Worm (Caenorhabditis elegans): ENCODE measurements around the gene ccch-3.

ccch-3 gene

ce11 chrV:12659426-12659825, at the start of gene ccch-3 (continued):
- TF ChIP-seq vab-15 (tag; optimal IDR thresholded peaks at IDR 0.05) (peak; percentile 45), irx-1 (tag; optimal IDR thresholded peaks at IDR 0.05) (peak; percentile 43), elt-3 (tag; optimal IDR thresholded peaks at IDR 0.05) (peak in 3 of 6 experiments; percentile 7 to 71 (median 39)), snpc-4 (tag; optimal IDR thresholded peaks at IDR 0.05) (peak; percentile 74), nhr-90 (tag; optimal IDR thresholded peaks at IDR 0.05; ENCODE audit: poor library complexity) (peak; percentile 81), dsc-1 (tag; optimal IDR thresholded peaks at IDR 0.05) (peak; percentile 69), fos-1 (tag; optimal IDR thresholded peaks at IDR 0.05) (peak; percentile 6), swsn-7 (tag; optimal IDR thresholded peaks at IDR 0.05) (peak; percentile 78)

ce11 chrV:12708305-12708704, 48.8 kb upstream of the ccch-3 start, which contains the start of gene R11D1.2:
R11D1.2 (plus strand) TSS chrV:12708605.
- TF ChIP-seq ceh-63 (GFP tag; optimal IDR thresholded peaks at IDR 0.05): no peak
- TF ChIP-seq ceh-8 (GFP tag; optimal IDR thresholded peaks at IDR 0.05): peak; percentile 1
- TF ChIP-seq efl-1 (optimal IDR thresholded peaks at IDR 0.05): no peak
- peak in 1 of 2 experiments; percentile 77 for TF ChIP-seq efl-1 (GFP tag; optimal IDR thresholded peaks at IDR 0.05 in 1 of 2)

- TF ChIP-seq efl-1 (optimal IDR thresholded peaks at IDR 0.05): no peak
- peak in 1 of 2 experiments; percentile 65 for TF ChIP-seq efl-1 (GFP tag; optimal IDR thresholded peaks at IDR 0.05 in 1 of 2)
- no peak for TF ChIP-seq swsn-7 (tag; optimal IDR thresholded peaks at IDR 0.05)
Measured at ce11 chrV:12706511-12706910, 47.0 kb upstream of the ccch-3 start.

DNA sequence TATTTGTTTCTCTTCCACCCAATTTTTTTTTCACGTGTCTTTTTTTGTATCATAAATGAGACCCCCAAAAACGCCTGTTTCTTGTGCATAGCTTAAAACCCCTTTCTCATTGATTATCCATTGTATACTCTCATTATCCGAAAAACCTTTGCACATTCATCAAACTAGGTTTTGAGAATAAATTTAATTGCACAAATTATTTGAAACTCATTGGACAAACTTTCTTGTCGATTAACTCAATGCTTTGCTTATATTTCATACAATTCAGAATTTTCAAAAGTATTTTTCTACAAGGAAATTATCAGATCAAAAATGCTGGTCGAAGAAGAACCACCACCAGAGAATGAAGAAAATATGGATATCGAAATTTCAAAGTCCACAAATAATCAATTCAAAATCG, 44.6 kb upstream of the ccch-3 start, which contains the start of gene R11D1.1:
TSS of gene R11D1.1 (plus strand) at position 301 of the 400 bp plus-strand sequence.
- TF ChIP-seq nhr-28 (tag; optimal IDR thresholded peaks at IDR 0.05) (no peak), isw-1 (GFP tag; IDR thresholded peaks at IDR 0.05) (no peak), nhr-237 (tag; optimal IDR thresholded peaks at IDR 0.05) (no peak), pax-3 (tag; optimal IDR thresholded peaks at IDR 0.05) (no peak), C04F5.9 (tag; optimal IDR thresholded peaks at IDR 0.05) (no peak), efl-1 (optimal IDR thresholded peaks at IDR 0.05) (no peak), efl-1 (GFP tag; optimal IDR thresholded peaks at IDR 0.05 in 1 of 2) (no peak), dsc-1 (tag; optimal IDR thresholded peaks at IDR 0.05) (no peak), unc-62 (GFP tag; optimal IDR thresholded peaks at IDR 0.05) (no peak), elt-3 (tag; optimal IDR thresholded peaks at IDR 0.05) (no peak), egl-27 (tag; optimal IDR thresholded peaks at IDR 0.05) (no peak), nhr-19 (GFP tag; conservative IDR thresholded peaks at IDR 0.05) (no peak), mdl-1 (tag; optimal IDR thresholded peaks at IDR 0.05) (no peak), tbx-2 (tag; optimal IDR thresholded peaks at IDR 0.05) (no peak)

DNA sequence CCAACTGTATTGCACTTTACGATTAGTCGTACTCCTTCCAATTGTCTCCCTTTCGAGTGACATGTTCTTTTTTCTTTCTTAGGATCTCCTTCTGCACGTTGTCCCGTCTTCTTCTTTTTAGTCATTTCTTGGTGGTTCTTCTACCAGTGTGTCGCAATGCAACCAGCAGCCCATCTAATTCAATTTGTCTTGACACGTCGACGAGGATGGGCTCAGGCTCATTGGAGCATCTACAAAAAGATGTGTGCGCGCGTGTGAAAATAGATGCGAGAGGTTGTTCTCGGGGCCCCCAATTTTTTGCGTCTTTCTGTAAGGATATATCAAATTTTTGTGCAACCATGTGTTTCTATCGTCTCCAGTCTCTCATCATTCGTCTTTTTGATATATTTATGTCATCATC, 42.1 kb upstream of the ccch-3 start:
- no peak for TF ChIP-seq lin-15B (tag; optimal IDR thresholded peaks at IDR 0.05)
- no peak for TF ChIP-seq tlp-1 (tag; optimal IDR thresholded peaks at IDR 0.05)
- TF ChIP-seq irx-1 (tag; optimal IDR thresholded peaks at IDR 0.05): no peak
- TF ChIP-seq ceh-63 (GFP tag; optimal IDR thresholded peaks at IDR 0.05): no peak
- TF ChIP-seq hpl-2 (GFP tag; optimal IDR thresholded peaks at IDR 0.05): no peak
- no peak for TF ChIP-seq grh-1 (GFP tag; IDR thresholded peaks at IDR 0.05)
- TF ChIP-seq mab-9 (GFP tag; IDR thresholded peaks at IDR 0.05): no peak
- TF ChIP-seq unc-130 (tag; optimal IDR thresholded peaks at IDR 0.05): no peak
- TF ChIP-seq mep-1 (tag; optimal IDR thresholded peaks at IDR 0.05): no peak
- peak; percentile 73 for TF ChIP-seq lin-14 (GFP tag; optimal IDR thresholded peaks at IDR 0.05)
- no peak for TF ChIP-seq nhr-11 (tag; optimal IDR thresholded peaks at IDR 0.05)
- peak; percentile 42 for TF ChIP-seq ces-1 (GFP tag; optimal IDR thresholded peaks at IDR 0.05)

DNA sequence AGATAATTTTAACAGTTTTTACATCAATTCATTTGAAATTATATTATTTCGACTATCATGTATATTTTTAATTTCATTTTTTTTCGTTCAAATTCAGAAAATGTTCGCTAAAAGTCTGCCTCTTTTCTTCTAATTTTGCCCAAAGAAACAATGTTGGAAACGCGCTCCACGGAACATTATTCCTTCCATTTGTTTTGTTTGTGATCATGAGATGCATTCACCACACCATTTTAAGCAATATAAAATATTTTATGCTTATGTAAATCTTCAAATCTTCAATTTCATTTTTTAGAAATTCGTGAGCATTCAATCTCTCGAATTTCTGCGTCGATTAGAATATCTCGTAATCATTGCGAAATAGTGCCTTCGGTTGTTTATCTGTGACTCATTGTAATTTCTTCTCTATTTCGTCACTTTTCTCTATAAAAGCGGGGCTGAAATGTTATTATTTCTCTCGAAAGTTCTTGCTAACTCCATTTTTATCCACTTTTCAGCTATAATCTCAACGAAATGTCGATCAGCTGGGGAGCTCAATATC, 37.9 kb upstream of the ccch-3 start, which contains the start of gene istr-1:
TSS of gene istr-1 (plus strand) at position 495 of the 538 bp plus-strand sequence.
- no peak for TF ChIP-seq C34B4.2 (tag; optimal IDR thresholded peaks at IDR 0.05)
- peak; percentile 16 for TF ChIP-seq snpc-4 (tag; optimal IDR thresholded peaks at IDR 0.05)
- peak; percentile 49 for TF ChIP-seq fos-1 (tag; optimal IDR thresholded peaks at IDR 0.05)
- no peak for TF ChIP-seq ztf-4 (tag; optimal IDR thresholded peaks at IDR 0.05)
- peak; percentile 72 for TF ChIP-seq zip-4 (GFP tag; optimal IDR thresholded peaks at IDR 0.05)
- TF ChIP-seq lsy-2 (tag; optimal IDR thresholded peaks at IDR 0.05): peak in 1 of 2 experiments; percentile 33
- TF ChIP-seq dsc-1 (tag; optimal IDR thresholded peaks at IDR 0.05): peak; percentile 5
- TF ChIP-seq skn-1 (tag; optimal IDR thresholded peaks at IDR 0.05): peak; percentile 6
- TF ChIP-seq nhr-12 (tag; optimal IDR thresholded peaks at IDR 0.05): no peak
- TF ChIP-seq mep-1 (tag; optimal IDR thresholded peaks at IDR 0.05): peak; percentile 35
- TF ChIP-seq lin-15B (tag; optimal IDR thresholded peaks at IDR 0.05): peak; percentile 33
- peak; percentile 33 for TF ChIP-seq nhr-71 (tag; optimal IDR thresholded peaks at IDR 0.05)
- peak in 1 of 3 experiments; percentile 16 for TF ChIP-seq ceh-82 (tag; optimal IDR thresholded peaks at IDR 0.05)
- TF ChIP-seq efl-1 (optimal IDR thresholded peaks at IDR 0.05): peak; percentile 12 to 19
- TF ChIP-seq efl-1 (GFP tag; optimal IDR thresholded peaks at IDR 0.05 in 1 of 2): peak in 1 of 2 experiments; percentile 25
- TF ChIP-seq dpl-1 (GFP tag; optimal IDR thresholded peaks at IDR 0.05): peak in 2 of 3 experiments; percentile 7 to 51
- no peak for TF ChIP-seq mab-9 (GFP tag; IDR thresholded peaks at IDR 0.05)
- TF ChIP-seq sox-4 (tag; optimal IDR thresholded peaks at IDR 0.05): no peak
